Worm (Caenorhabditis elegans) whole organism, young adult: ENCODE results near the gene srt-30.

Source experiments
- F33H1.4 ChIP-seq: fragments of 200-800 bp; sonication (Bioruptor generic); IDR thresholded peaks from 2 replicates; pipeline ENCODE4 v1.3.6; 2022; ENCODE audit warnings: missing genetic modification reagents, missing genetic modification characterization, missing compliant biosample characterization
- ama-1 ChIP-seq, 3 experiments: fragments of 150-350 bp in 1 of 3; sonication (generic microtip) in 2 of 3; optimal IDR thresholded peaks; 2 replicates each; lab custom pipeline; 2014 to 2018; ENCODE audit warnings: missing biosample characterization in 2 of 3, missing genetic modification characterization in 2 of 3, missing genetic modification reagents in 2 of 3
- athp-1 ChIP-seq: sonication (generic microtip); optimal IDR thresholded peaks from 2 replicates; lab custom pipeline; 2017; ENCODE audit warnings: mild to moderate bottlenecking, missing genetic modification characterization, missing compliant biosample characterization
- lsy-27 ChIP-seq: sonication (generic microtip); optimal IDR thresholded peaks from 2 replicates; lab custom pipeline; 2017; ENCODE audit warnings: missing genetic modification characterization, mild to moderate bottlenecking, missing compliant biosample characterization, antibody characterized with exemption, missing genotype, borderline replicate concordance; ENCODE audit not compliant: insufficient read depth
- nfyb-1 ChIP-seq: fragments of 200-800 bp; sonication (Bioruptor generic); IDR thresholded peaks from 2 replicates; pipeline ENCODE4 v1.3.6; 2022; ENCODE audit warnings: missing genetic modification reagents, missing genetic modification characterization, missing compliant biosample characterization
- nhr-179 ChIP-seq: sonication (generic microtip); optimal IDR thresholded peaks from 2 replicates; lab custom pipeline; 2016; ENCODE audit warnings: mild to moderate bottlenecking, missing genetic modification characterization, missing compliant biosample characterization
- nhr-90 ChIP-seq: sonication (generic microtip); optimal IDR thresholded peaks from 2 replicates; lab custom pipeline; 2016; ENCODE audit warnings: missing genotype, mild to moderate bottlenecking, missing genetic modification characterization, missing compliant biosample characterization
- pha-4 ChIP-seq: fragments of 150-350 bp; sonication (generic microtip); optimal IDR thresholded peaks from 2 replicates; lab custom pipeline; 2014; ENCODE audit warnings: missing biosample characterization, missing genetic modification reagents, missing genetic modification characterization
- rec-8 ChIP-seq, 2 experiments: sonication (generic microtip); optimal IDR thresholded peaks; 2 replicates each; lab custom pipeline; 2016; ENCODE audit warnings: mild to moderate bottlenecking in 2 of 2, missing genetic modification characterization in 2 of 2, missing genetic modification reagents in 2 of 2, missing genotype in 2 of 2, missing biosample characterization in 1 of 2, missing compliant biosample characterization in 1 of 2, moderate library complexity in 1 of 2
- snpc-4 ChIP-seq, 5 experiments: fragments of 150-350 bp in 1 of 5; sonication (generic microtip) in 4 of 5; optimal IDR thresholded peaks; 2 replicates each; lab custom pipeline; 2014 to 2018; ENCODE audit warnings: missing genetic modification characterization in 5 of 5, missing biosample characterization in 3 of 5, antibody characterized with exemption in 2 of 5, mild to moderate bottlenecking in 2 of 5, missing compliant biosample characterization in 2 of 5, missing genotype in 2 of 5, moderate library complexity in 2 of 5, missing genetic modification reagents in 1 of 5
- unc-62 ChIP-seq: fragments of 150-350 bp; optimal IDR thresholded peaks from 2 replicates; lab custom pipeline; 2014; ENCODE audit warnings: missing biosample characterization, missing genetic modification reagents, missing genetic modification characterization

DNA sequence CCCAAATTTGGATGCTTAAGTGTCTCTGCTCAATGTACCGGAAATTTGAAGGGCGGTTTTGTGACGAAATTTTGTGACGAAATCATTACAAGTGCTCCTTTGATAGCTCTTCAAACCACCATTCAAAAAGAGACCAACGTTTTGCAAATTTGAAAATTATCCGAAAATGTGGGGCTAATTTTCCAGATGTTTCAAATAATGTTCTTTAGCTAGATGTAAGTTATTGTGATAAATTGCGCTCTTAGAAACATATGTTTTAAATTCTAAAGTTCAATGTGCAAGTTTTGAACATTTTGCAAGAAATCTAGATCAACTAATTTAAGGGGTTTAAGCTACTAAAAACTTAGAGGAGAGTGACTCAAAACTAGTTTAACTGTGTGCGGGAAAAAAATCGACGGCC lies 20.6 kb upstream of the srt-30 start:
- no peak for TF ChIP-seq lsy-27 (tag; lab: Kevin White, UChicago)
- TF ChIP-seq pha-4 = no peak
- no peak for TF ChIP-seq nfyb-1
- no peak for TF ChIP-seq F33H1.4 (GFP tag; lab: Robert Waterston, UW)
- no peak for TF ChIP-seq nhr-90 (tag; lab: Kevin White, UChicago)
- TF ChIP-seq snpc-4 (GFP tag; optimal IDR thresholded peaks at IDR 0.05; lab: Kevin White, UChicago) = no peak
- no peak for TF ChIP-seq snpc-4 (tag; optimal IDR thresholded peaks at IDR 0.05; lab: Kevin White, UChicago)
- TF ChIP-seq unc-62 (GFP tag; lab: Kevin White, UChicago) = no peak
- TF ChIP-seq rec-8 (tag; optimal IDR thresholded peaks at IDR 0.05; lab: Kevin White, UChicago) = no peak
- TF ChIP-seq ama-1 (optimal IDR thresholded peaks at IDR 0.05; lab: Kevin White, UChicago) = no peak
- no peak for TF ChIP-seq ama-1 (GFP tag; optimal IDR thresholded peaks at IDR 0.05; lab: Kevin White, UChicago)
- TF ChIP-seq athp-1 (tag; lab: Kevin White, UChicago) = no peak
- TF ChIP-seq nhr-179 = no peak
